Fruit fly (Drosophila melanogaster) whole organism, embryonic: ENCODE data around the gene CG9839.
A peak's percentile ranks its signal among the peaks of the same experiment; 100 is the strongest.

Source experiments
- Bdp1 ChIP-seq: fragments of 200-800 bp; sonication (Bioruptor generic); optimal IDR thresholded peaks from 3 replicates; lab custom pipeline; 2016; ENCODE audit warnings: missing biosample characterization, missing genetic modification characterization
- BtbVII ChIP-seq: fragments of 200-800 bp; sonication (Bioruptor generic); optimal IDR thresholded peaks from 3 replicates; lab custom pipeline; 2017; ENCODE audit warnings: missing biosample characterization, mild to moderate bottlenecking, missing genetic modification characterization
- Bteb2 ChIP-seq: fragments of 200-800 bp; sonication (Bioruptor generic); optimal IDR thresholded peaks from 2 replicates; lab custom pipeline; 2016; ENCODE audit warnings: missing biosample characterization, missing genetic modification characterization
- C15 ChIP-seq: fragments of 200-800 bp; sonication (Bioruptor generic); IDR thresholded peaks from 3 replicates; pipeline ENCODE4 v1.3.6; 2022; ENCODE audit warnings: missing biosample characterization, missing genetic modification characterization
- CG10209 ChIP-seq: fragments of 200-800 bp; sonication (Bioruptor generic); optimal IDR thresholded peaks from 3 replicates; lab custom pipeline; 2017; ENCODE audit warnings: missing biosample characterization, mild to moderate bottlenecking, missing genetic modification characterization, missing genetic modification reagents
- CG10321 ChIP-seq: fragments of 200-800 bp; sonication (Bioruptor generic); IDR thresholded peaks from 2 replicates; pipeline ENCODE4 v1.3.6; 2022; ENCODE audit warnings: missing biosample characterization, missing genetic modification characterization
- CG13296 ChIP-seq: fragments of 200-800 bp; sonication (Bioruptor generic); optimal IDR thresholded peaks from 3 replicates; lab custom pipeline; 2018; ENCODE audit warnings: missing biosample characterization, mild to moderate bottlenecking, missing genetic modification characterization
- CG14050 ChIP-seq: fragments of 200-800 bp; sonication (Bioruptor generic); IDR thresholded peaks from 3 replicates; pipeline ENCODE4 v1.3.6; 2022; ENCODE audit warnings: missing biosample characterization, missing genetic modification characterization
- CG14667 ChIP-seq: fragments of 200-800 bp; sonication (Bioruptor generic); IDR thresholded peaks from 2 replicates; pipeline ENCODE4 v1.3.6; 2022; ENCODE audit warnings: missing biosample characterization, missing genetic modification characterization
- CG17568 ChIP-seq: fragments of 200-800 bp; sonication (Bioruptor generic); optimal IDR thresholded peaks from 2 replicates; lab custom pipeline; 2018; ENCODE audit warnings: missing biosample characterization, mild to moderate bottlenecking, missing genetic modification characterization, moderate library complexity
- CG18011 ChIP-seq: fragments of 200-800 bp; sonication (Bioruptor generic); optimal IDR thresholded peaks from 2 replicates; lab custom pipeline; 2017; ENCODE audit warnings: missing biosample characterization, missing genetic modification characterization, mild to moderate bottlenecking, moderate library complexity, missing genotype
- CG2889 ChIP-seq: fragments of 200-800 bp; sonication (Bioruptor generic); IDR thresholded peaks from 3 replicates; pipeline ENCODE4 v1.3.6; 2022; ENCODE audit warnings: missing biosample characterization, missing genetic modification characterization
- CG30431 ChIP-seq: fragments of 200-800 bp; sonication (Bioruptor generic); optimal IDR thresholded peaks from 2 replicates; lab custom pipeline; 2017; ENCODE audit warnings: missing biosample characterization, missing genetic modification characterization
- CG3163 ChIP-seq: fragments of 200-800 bp; sonication (Bioruptor generic); optimal IDR thresholded peaks from 3 replicates; lab custom pipeline; 2016; ENCODE audit warnings: missing biosample characterization, missing genetic modification characterization
- CG32767 ChIP-seq: fragments of 200-800 bp; sonication (Bioruptor generic); IDR thresholded peaks from 2 replicates; pipeline ENCODE4 v1.3.6; 2022; ENCODE audit warnings: missing biosample characterization, missing genetic modification characterization
- CG3847 ChIP-seq: fragments of 200-800 bp; sonication (Bioruptor generic); IDR thresholded peaks from 2 replicates; pipeline ENCODE4 v1.3.6; 2022; ENCODE audit warnings: missing biosample characterization, missing genetic modification characterization
- CG6254 ChIP-seq: fragments of 200-800 bp; sonication (Bioruptor generic); optimal IDR thresholded peaks from 3 replicates; lab custom pipeline; 2017; ENCODE audit warnings: mild to moderate bottlenecking, missing biosample characterization, missing genetic modification reagents, missing genetic modification characterization
- CG7928 ChIP-seq: fragments of 200-800 bp; sonication (Bioruptor generic); optimal IDR thresholded peaks from 2 replicates; lab custom pipeline; 2017; ENCODE audit warnings: missing biosample characterization, mild to moderate bottlenecking, missing genetic modification characterization
- CG9727 ChIP-seq: fragments of 200-800 bp; sonication (Bioruptor generic); optimal IDR thresholded peaks from 3 replicates; lab custom pipeline; 2017; ENCODE audit warnings: missing biosample characterization, mild to moderate bottlenecking, missing genetic modification characterization
- CG9876 ChIP-seq: fragments of 200-800 bp; sonication (Bioruptor generic); optimal IDR thresholded peaks from 2 replicates; lab custom pipeline; 2016; ENCODE audit warnings: missing biosample characterization, missing genetic modification characterization
- CG9932 ChIP-seq: fragments of 200-800 bp; sonication (Bioruptor generic); IDR thresholded peaks from 2 replicates; pipeline ENCODE4 v1.3.6; 2022; ENCODE audit warnings: missing biosample characterization, missing genetic modification characterization
- CkIIα-i1 ChIP-seq: fragments of 200-800 bp; sonication (Bioruptor generic); IDR thresholded peaks from 2 replicates; pipeline ENCODE4 v1.3.6; 2022; ENCODE audit warnings: missing biosample characterization, missing genetic modification characterization
- D19B ChIP-seq: fragments of 200-800 bp; sonication (Bioruptor generic); optimal IDR thresholded peaks from 2 replicates; lab custom pipeline; 2017; ENCODE audit warnings: missing biosample characterization, mild to moderate bottlenecking, missing genetic modification characterization
- Dbx ChIP-seq: fragments of 200-800 bp; sonication (Bioruptor generic); IDR thresholded peaks from 3 replicates; pipeline ENCODE4 v1.3.6; 2022; ENCODE audit warnings: missing biosample characterization, missing genetic modification characterization
- Dll ChIP-seq: fragments of 200-800 bp; sonication (Bioruptor generic); IDR thresholded peaks from 4 replicates; pipeline ENCODE4 v1.3.6; 2022; ENCODE audit warnings: missing biosample characterization, missing genetic modification characterization; ENCODE audit not compliant: partially characterized antibody
- Ets97D ChIP-seq: fragments of 200-800 bp; sonication (Bioruptor generic); optimal IDR thresholded peaks from 3 replicates; lab custom pipeline; 2016; ENCODE audit warnings: missing biosample characterization, missing genetic modification characterization
- HLH3B ChIP-seq: fragments of 200-800 bp; sonication (Bioruptor generic); IDR thresholded peaks from 2 replicates; pipeline ENCODE4 v1.3.6; 2022; ENCODE audit warnings: missing biosample characterization, missing genetic modification characterization
- Lpt ChIP-seq: fragments of >200 bp; optimal IDR thresholded peaks from 2 replicates; lab custom pipeline; 2018; ENCODE audit warnings: missing biosample characterization, missing genetic modification characterization
- Mes4 ChIP-seq: fragments of 200-800 bp; sonication (Bioruptor generic); optimal IDR thresholded peaks from 2 replicates; lab custom pipeline; 2016; ENCODE audit warnings: missing biosample characterization, missing genetic modification characterization
- Ssrp ChIP-seq: fragments of 200-800 bp; sonication (Bioruptor generic); optimal IDR thresholded peaks from 2 replicates; lab custom pipeline; 2018; ENCODE audit warnings: missing biosample characterization, mild to moderate bottlenecking, missing genetic modification characterization, moderate library complexity
- bab2 ChIP-seq: fragments of 200-800 bp; sonication (Bioruptor generic); optimal IDR thresholded peaks from 2 replicates; lab custom pipeline; 2016; ENCODE audit warnings: missing biosample characterization, missing genetic modification characterization
- bigmax ChIP-seq: fragments of 200-800 bp; sonication (Bioruptor generic); optimal IDR thresholded peaks from 2 replicates; lab custom pipeline; 2018; ENCODE audit warnings: missing biosample characterization, mild to moderate bottlenecking, missing genetic modification characterization
- da ChIP-seq: fragments of 200-800 bp; sonication (Bioruptor generic); optimal IDR thresholded peaks from 2 replicates; lab custom pipeline; 2016; ENCODE audit warnings: missing biosample characterization, missing genetic modification characterization
- dati ChIP-seq: fragments of 200-800 bp; sonication (Bioruptor generic); IDR thresholded peaks from 2 replicates; pipeline ENCODE4 v1.3.6; 2022; ENCODE audit warnings: missing biosample characterization, missing genetic modification characterization
- dimm ChIP-seq: fragments of 200-800 bp; sonication (Bioruptor generic); IDR thresholded peaks from 2 replicates; pipeline ENCODE4 v1.3.6; 2022; ENCODE audit warnings: missing biosample characterization, missing genetic modification characterization
- disco-r ChIP-seq: fragments of 200-800 bp; sonication (Bioruptor generic); optimal IDR thresholded peaks from 2 replicates; lab custom pipeline; 2016; ENCODE audit warnings: missing biosample characterization, missing genetic modification characterization
- emc ChIP-seq: fragments of 200-800 bp; sonication (Bioruptor generic); optimal IDR thresholded peaks from 2 replicates; lab custom pipeline; 2016; ENCODE audit warnings: missing biosample characterization, missing genetic modification characterization
- fd96Cb ChIP-seq: fragments of 200-800 bp; sonication (Bioruptor generic); optimal IDR thresholded peaks from 2 replicates; lab custom pipeline; 2018; ENCODE audit warnings: missing biosample characterization, mild to moderate bottlenecking, missing genetic modification characterization, moderate library complexity
- gcm2 ChIP-seq: fragments of 200-800 bp; sonication (Bioruptor generic); optimal IDR thresholded peaks from 2 replicates; lab custom pipeline; 2016; ENCODE audit warnings: missing biosample characterization, missing genetic modification characterization
- gem ChIP-seq: fragments of 200-800 bp; sonication (Bioruptor generic); optimal IDR thresholded peaks from 2 replicates; lab custom pipeline; 2019; ENCODE audit warnings: missing biosample characterization, mild to moderate bottlenecking, missing genetic modification characterization, moderate library complexity
- jumu ChIP-seq: fragments of 200-800 bp; sonication (Bioruptor generic); optimal IDR thresholded peaks from 3 replicates; lab custom pipeline; 2016; ENCODE audit warnings: missing biosample characterization, missing genetic modification characterization
- knrl ChIP-seq: fragments of 200-800 bp; sonication (Bioruptor generic); IDR thresholded peaks from 3 replicates; pipeline ENCODE4 v1.3.6; 2022; ENCODE audit warnings: missing biosample characterization, missing genetic modification characterization; ENCODE audit not compliant: partially characterized antibody
- onecut ChIP-seq: fragments of 200-800 bp; sonication (Bioruptor generic); IDR thresholded peaks from 2 replicates; pipeline ENCODE4 v1.3.6; 2022; ENCODE audit warnings: missing biosample characterization, missing genetic modification characterization
- pros ChIP-seq: fragments of 200-800 bp; sonication (Bioruptor generic); optimal IDR thresholded peaks from 3 replicates; lab custom pipeline; 2019; ENCODE audit warnings: missing biosample characterization, mild to moderate bottlenecking, missing genetic modification characterization, moderate library complexity
- rib ChIP-seq: fragments of 200-800 bp; sonication (Bioruptor generic); IDR thresholded peaks from 2 replicates; pipeline ENCODE4 v1.3.6; 2022; ENCODE audit warnings: missing biosample characterization, missing genetic modification characterization
- shn ChIP-seq: fragments of 200-800 bp; sonication (Bioruptor generic); optimal IDR thresholded peaks from 3 replicates; lab custom pipeline; 2016; ENCODE audit warnings: missing biosample characterization, missing genetic modification characterization
- sim ChIP-seq: fragments of 200-800 bp; sonication (Bioruptor generic); IDR thresholded peaks from 2 replicates; pipeline ENCODE4 v1.3.6; 2022; ENCODE audit warnings: missing biosample characterization, missing genetic modification characterization
- sisA ChIP-seq: fragments of 200-800 bp; sonication (Bioruptor generic); IDR thresholded peaks from 2 replicates; pipeline ENCODE4 v1.3.6; 2022; ENCODE audit warnings: missing biosample characterization, missing genetic modification characterization
- slp2 ChIP-seq: fragments of 200-800 bp; sonication (Bioruptor generic); optimal IDR thresholded peaks from 2 replicates; lab custom pipeline; 2016; ENCODE audit warnings: missing biosample characterization, missing genetic modification characterization
- tgo ChIP-seq: fragments of 200-800 bp; sonication (Bioruptor generic); IDR thresholded peaks from 3 replicates; pipeline ENCODE4 v1.3.6; 2022; ENCODE audit warnings: missing biosample characterization, missing genetic modification characterization
- zfh2 ChIP-seq: fragments of 200-800 bp; sonication (Bioruptor generic); optimal IDR thresholded peaks from 2 replicates; lab custom pipeline; 2016; ENCODE audit warnings: missing biosample characterization, missing genetic modification characterization

CG9839 gene

dm6 chr3R:8820428-8820912 lies 14.9 kb upstream of the CG9839 start, which contains the start of gene aqz (continued):
- peak; percentile 22 for TF ChIP-seq BtbVII (GFP tag; lab: Kevin White, UChicago)
- TF ChIP-seq Ets97D = peak; percentile 97
- no peak for TF ChIP-seq CG14667
- peak; percentile 77 for TF ChIP-seq Dbx (GFP tag; lab: Robert Waterston, UW)
- TF ChIP-seq dati (GFP tag; lab: Robert Waterston, UW) = 0 out of 2 replicates have a peak, but pooled peaks have one; percentile 33
- TF ChIP-seq Lpt (GFP tag; lab: Kevin White, UChicago) = no peak
- peak; percentile 59 for TF ChIP-seq Mes4 (GFP tag; lab: Kevin White, UChicago)
- peak; percentile 88 for TF ChIP-seq CG3847 (GFP tag; lab: Robert Waterston, UW)
- peak; percentile 70 for TF ChIP-seq shn (GFP tag; lab: Kevin White, UChicago)
- no peak for TF ChIP-seq pros (GFP tag; lab: Kevin White, UChicago)
- TF ChIP-seq CG7928 (GFP tag; lab: Kevin White, UChicago) = peak; percentile 27
- no peak for TF ChIP-seq emc (GFP tag; lab: Kevin White, UChicago)
- peak; percentile 49; the same call in 1 of the 4 replicates for TF ChIP-seq Dll (GFP tag; lab: Robert Waterston, UW)
- TF ChIP-seq CG10209 (GFP tag; lab: Kevin White, UChicago) = peak; percentile 16
- peak; percentile 24 for TF ChIP-seq CG30431 (GFP tag; lab: Kevin White, UChicago)
- peak; percentile 53 for TF ChIP-seq bab2 (GFP tag; lab: Kevin White, UChicago)
- TF ChIP-seq onecut (GFP tag; lab: Robert Waterston, UW) = peak; percentile 98
- TF ChIP-seq CG10321 (GFP tag; lab: Robert Waterston, UW) = peak; percentile 7; the same call in 1 of the 2 replicates
- TF ChIP-seq CkIIα-i1 = no peak
- TF ChIP-seq da (GFP tag; lab: Kevin White, UChicago) = peak; percentile 46
- TF ChIP-seq CG9876 = peak; percentile 40
- TF ChIP-seq slp2 = peak; percentile 46
- TF ChIP-seq gem (tag; lab: Kevin White, UChicago) = peak; percentile 38
- TF ChIP-seq CG17568 (GFP tag; lab: Kevin White, UChicago) = peak; percentile 68
- TF ChIP-seq zfh2 (GFP tag; lab: Kevin White, UChicago) = peak; percentile 58
- TF ChIP-seq dimm (GFP tag; lab: Robert Waterston, UW) = no peak
- TF ChIP-seq HLH3B (GFP tag; lab: Robert Waterston, UW) = peak; percentile 56; the same call in 1 of the 2 replicates
- TF ChIP-seq Ssrp = no peak
- TF ChIP-seq Bdp1 = peak; percentile 41
- TF ChIP-seq jumu = peak; percentile 51
- TF ChIP-seq CG13296 = peak; percentile 69
- TF ChIP-seq D19B (GFP tag; lab: Kevin White, UChicago) = peak; percentile 8
- peak; percentile 41 for TF ChIP-seq CG9727 (GFP tag; lab: Kevin White, UChicago)
- TF ChIP-seq CG14050 (GFP tag; lab: Robert Waterston, UW) = no peak; the same call in 2 of the 3 replicates
- TF ChIP-seq CG6254 (GFP tag; lab: Kevin White, UChicago) = peak; percentile 8
- TF ChIP-seq sim (GFP tag; lab: Robert Waterston, UW) = 0 out of 2 replicates have a peak, but pooled peaks have one; percentile 36
- TF ChIP-seq CG9932 (GFP tag; lab: Robert Waterston, UW) = peak; percentile 67
- peak; percentile 53 for TF ChIP-seq Bteb2 (GFP tag; lab: Kevin White, UChicago)
- peak; percentile 98 for TF ChIP-seq CG32767 (GFP tag; lab: Robert Waterston, UW)
- TF ChIP-seq sisA (GFP tag; lab: Robert Waterston, UW) = peak; percentile 52
- no peak for TF ChIP-seq gcm2 (GFP tag; lab: Kevin White, UChicago)
- TF ChIP-seq fd96Cb (tag; lab: Kevin White, UChicago) = no peak
- TF ChIP-seq bigmax (GFP tag; lab: Kevin White, UChicago) = peak; percentile 38
- peak; percentile 35; the same call in 2 of the 3 replicates for TF ChIP-seq tgo (GFP tag; lab: Robert Waterston, UW)
- peak; percentile 83 for TF ChIP-seq rib
- 0 out of 3 replicates have a peak, but pooled peaks have one; percentile 34 for TF ChIP-seq C15 (GFP tag; lab: Robert Waterston, UW)
- TF ChIP-seq CG18011 = peak; percentile 30
- TF ChIP-seq CG2889 = peak; percentile 39; the same call in 1 of the 3 replicates
- TF ChIP-seq disco-r (GFP tag; lab: Kevin White, UChicago) = no peak
- TF ChIP-seq knrl (GFP tag; lab: Robert Waterston, UW) = peak; percentile 63
- TF ChIP-seq CG3163 (GFP tag; lab: Kevin White, UChicago) = peak; percentile 69
